Fruit fly (Drosophila melanogaster) whole organism, prepupa: ENCODE results near the gene slp2.

ENCODE experiments used
- CG10669 ChIP-seq: fragments of 200-800 bp; sonication (Bioruptor generic); optimal IDR thresholded peaks from 3 replicates; lab custom pipeline; 2018; ENCODE audit warnings: missing biosample characterization, mild to moderate bottlenecking, missing genetic modification characterization, moderate library complexity
- CG11902 ChIP-seq: fragments of 200-800 bp; sonication (Bioruptor generic); optimal IDR thresholded peaks from 3 replicates; lab custom pipeline; 2016; ENCODE audit warnings: missing biosample characterization, missing genetic modification characterization
- CG15336 ChIP-seq: fragments of 200-800 bp; sonication (Bioruptor generic); IDR thresholded peaks from 2 replicates; pipeline ENCODE4 v1.3.6; 2022; ENCODE audit warnings: missing biosample characterization, missing genetic modification characterization
- CG1621 ChIP-seq: fragments of 200-800 bp; sonication (Bioruptor generic); optimal IDR thresholded peaks from 3 replicates; lab custom pipeline; 2018; ENCODE audit warnings: missing biosample characterization, mild to moderate bottlenecking, missing genetic modification characterization
- CG16779 ChIP-seq: fragments of 200-800 bp; sonication (Bioruptor generic); optimal IDR thresholded peaks from 3 replicates; lab custom pipeline; 2017; ENCODE audit warnings: missing biosample characterization, mild to moderate bottlenecking, missing genetic modification characterization
- CG4318 ChIP-seq: fragments of 200-800 bp; sonication (Bioruptor generic); optimal IDR thresholded peaks from 3 replicates; lab custom pipeline; 2017; ENCODE audit warnings: missing biosample characterization, mild to moderate bottlenecking, missing genetic modification characterization
- CG6276 ChIP-seq: fragments of 200-800 bp; sonication (Bioruptor generic); optimal IDR thresholded peaks from 2 replicates; lab custom pipeline; 2017; ENCODE audit warnings: missing biosample characterization, mild to moderate bottlenecking, missing genetic modification characterization
- CG6792 ChIP-seq: fragments of 200-800 bp; sonication (Bioruptor generic); optimal IDR thresholded peaks from 3 replicates; lab custom pipeline; 2016; ENCODE audit warnings: missing biosample characterization, missing genetic modification characterization
- CG6808 ChIP-seq: fragments of 200-800 bp; sonication (Bioruptor generic); optimal IDR thresholded peaks from 3 replicates; lab custom pipeline; 2017; ENCODE audit warnings: missing biosample characterization, missing genetic modification characterization, mild to moderate bottlenecking, moderate library complexity, missing genetic modification reagents
- CG6854 ChIP-seq: fragments of 200-800 bp; sonication (Bioruptor generic); optimal IDR thresholded peaks from 2 replicates; lab custom pipeline; 2017; ENCODE audit warnings: missing biosample characterization, mild to moderate bottlenecking, missing genetic modification characterization
- CG8119 ChIP-seq: fragments of 200-800 bp; sonication (Bioruptor generic); IDR thresholded peaks from 3 replicates; pipeline ENCODE4 v1.3.6; 2022; ENCODE audit warnings: missing biosample characterization, missing genetic modification characterization
- Eip78C ChIP-seq: fragments of 200-800 bp; sonication (Bioruptor generic); peaks from one replicate; lab custom pipeline; 2016; ENCODE audit warnings: missing biosample characterization, missing genetic modification characterization
- Ets21C ChIP-seq: fragments of 200-800 bp; sonication (Bioruptor generic); optimal IDR thresholded peaks from 3 replicates; lab custom pipeline; 2016; ENCODE audit warnings: missing biosample characterization, missing genetic modification characterization
- Gug ChIP-seq: fragments of 200-800 bp; sonication (Bioruptor generic); IDR thresholded peaks from 2 replicates; pipeline ENCODE4 v1.3.6; 2022; ENCODE audit warnings: missing biosample characterization, missing genetic modification characterization
- Hr39 ChIP-seq: fragments of 200-800 bp; sonication (Bioruptor generic); optimal IDR thresholded peaks from 2 replicates; lab custom pipeline; 2016; ENCODE audit warnings: missing biosample characterization, missing genetic modification characterization
- Hr4 ChIP-seq: fragments of 200-800 bp; sonication (Bioruptor generic); optimal IDR thresholded peaks from 3 replicates; lab custom pipeline; 2016; ENCODE audit warnings: missing biosample characterization, missing genetic modification characterization
- Smox ChIP-seq: fragments of 200-800 bp; sonication (Bioruptor generic); optimal IDR thresholded peaks from 3 replicates; lab custom pipeline; 2016; ENCODE audit warnings: missing biosample characterization, missing genetic modification characterization
- Sox15 ChIP-seq: fragments of 200-800 bp; sonication (Bioruptor generic); optimal IDR thresholded peaks from 3 replicates; lab custom pipeline; 2016; ENCODE audit warnings: missing biosample characterization, missing genetic modification characterization
- dac ChIP-seq: fragments of 200-800 bp; sonication (Bioruptor generic); optimal IDR thresholded peaks from 2 replicates; lab custom pipeline; 2017; ENCODE audit warnings: missing biosample characterization, mild to moderate bottlenecking, missing genetic modification characterization
- dsx ChIP-seq: fragments of 200-800 bp; optimal IDR thresholded peaks from 3 replicates; lab custom pipeline; 2019; ENCODE audit warnings: missing biosample characterization, mild to moderate bottlenecking, missing genetic modification characterization, moderate library complexity; ENCODE audit not compliant: poor library complexity, severe bottlenecking
- eg ChIP-seq: fragments of 200-800 bp; sonication (Bioruptor generic); IDR thresholded peaks from 3 replicates; pipeline ENCODE4 v1.3.6; 2022; ENCODE audit warnings: missing biosample characterization, missing genetic modification characterization
- fd85E ChIP-seq: fragments of 200-800 bp; sonication (Bioruptor generic); optimal IDR thresholded peaks from 3 replicates; lab custom pipeline; 2016; ENCODE audit warnings: missing biosample characterization, missing genetic modification characterization
- fkh ChIP-seq: fragments of 200-800 bp; sonication (Bioruptor generic); optimal IDR thresholded peaks from 3 replicates; lab custom pipeline; 2017; ENCODE audit warnings: missing biosample characterization, mild to moderate bottlenecking, missing genetic modification characterization, moderate library complexity
- lz ChIP-seq: fragments of 200-800 bp; sonication (Bioruptor generic); optimal IDR thresholded peaks from 3 replicates; lab custom pipeline; 2016; ENCODE audit warnings: missing biosample characterization, missing genetic modification characterization
- net ChIP-seq: fragments of 200-800 bp; sonication (Bioruptor generic); optimal IDR thresholded peaks from 3 replicates; lab custom pipeline; 2016; ENCODE audit warnings: missing biosample characterization, missing genetic modification characterization
- ss ChIP-seq, 2 experiments: fragments of 200-800 bp; sonication (Bioruptor generic); optimal IDR thresholded peaks; 2 replicates in 1 of 2; 3 replicates in 1 of 2; lab custom pipeline; 2017 to 2018; ENCODE audit warnings: mild to moderate bottlenecking in 2 of 2, missing biosample characterization in 2 of 2, missing genetic modification characterization in 2 of 2, moderate library complexity in 1 of 2
- vri ChIP-seq: fragments of 200-800 bp; sonication (Bioruptor generic); optimal IDR thresholded peaks from 3 replicates; lab custom pipeline; 2016; ENCODE audit warnings: missing biosample characterization, mild to moderate bottlenecking, missing genetic modification characterization

Gene slp2

DNA sequence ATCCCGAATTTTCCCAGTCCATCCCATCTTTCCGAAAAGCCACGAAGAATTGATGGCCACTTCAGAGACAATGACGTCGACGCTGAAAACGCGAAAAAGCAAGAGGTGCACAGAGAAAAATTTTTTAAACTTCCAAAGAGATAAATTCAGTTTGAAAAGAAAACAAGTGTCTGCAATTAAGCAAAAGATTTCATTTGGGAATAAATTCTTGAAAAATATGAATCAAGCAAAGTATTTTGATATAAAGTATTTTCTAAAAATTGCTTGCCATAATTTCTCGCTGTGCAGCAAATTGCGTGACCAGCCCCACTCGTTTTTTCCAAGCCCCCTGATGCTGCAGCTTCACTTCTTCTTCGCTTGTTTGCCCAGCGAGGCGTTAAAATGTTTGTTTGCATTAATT is 45.5 kb downstream of the slp2 start (continued):
- peak; percentile 72 for TF ChIP-seq Hr39
- TF ChIP-seq lz (GFP tag; lab: Kevin White, UChicago): peak; percentile 67
- TF ChIP-seq CG11902 (GFP tag; lab: Kevin White, UChicago): peak; percentile 28
- peak; percentile 78 for TF ChIP-seq dac (GFP tag; lab: Kevin White, UChicago)
- TF ChIP-seq CG6276: peak; percentile 60
- no peak for TF ChIP-seq CG16779 (tag; lab: Kevin White, UChicago)
- peak; percentile 40 for TF ChIP-seq vri (GFP tag; lab: Kevin White, UChicago)
- TF ChIP-seq fd85E (GFP tag; lab: Kevin White, UChicago): no peak
- peak; percentile 21 for TF ChIP-seq Sox15 (GFP tag; lab: Kevin White, UChicago)
- peak; percentile 58 for TF ChIP-seq Ets21C (GFP tag; lab: Kevin White, UChicago)
- peak; percentile 31 for TF ChIP-seq CG1621 (tag; lab: Kevin White, UChicago)
- TF ChIP-seq Gug: peak; percentile 73

DNA sequence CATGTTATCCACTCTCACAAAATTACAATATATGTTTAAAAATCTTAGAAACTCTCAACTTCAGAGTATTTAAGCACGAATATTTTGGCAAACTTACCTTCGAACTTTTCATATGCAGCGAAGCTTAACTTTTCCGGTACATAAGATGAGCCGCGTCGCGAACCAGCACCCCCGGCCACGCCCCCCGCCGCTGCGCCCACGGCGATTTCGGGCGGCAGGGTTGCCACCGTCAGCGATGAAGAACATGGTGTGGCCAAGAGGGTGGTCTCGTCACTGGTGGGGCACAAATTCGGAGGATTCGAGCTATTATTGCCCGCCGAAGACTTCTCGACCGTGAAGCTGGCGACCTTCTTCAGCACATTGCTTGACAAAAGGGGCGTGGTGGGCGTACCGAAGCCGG is 47.3 kb downstream of the slp2 start:
- no peak for TF ChIP-seq CG16779 (tag; lab: Kevin White, UChicago)
- no peak for TF ChIP-seq CG6854 (GFP tag; lab: Kevin White, UChicago)
- no peak for TF ChIP-seq CG15336
- TF ChIP-seq Sox15 (GFP tag; lab: Kevin White, UChicago): no peak
- TF ChIP-seq CG6808: no peak
- no peak for TF ChIP-seq CG4318
- TF ChIP-seq Hr4: no peak
- TF ChIP-seq ss (GFP tag; optimal IDR thresholded peaks at IDR 0.05; lab: Kevin White, UChicago): no peak
- no peak for TF ChIP-seq net
- TF ChIP-seq CG6792 (GFP tag; lab: Kevin White, UChicago): no peak
- TF ChIP-seq Smox (GFP tag; lab: Kevin White, UChicago): no peak

DNA sequence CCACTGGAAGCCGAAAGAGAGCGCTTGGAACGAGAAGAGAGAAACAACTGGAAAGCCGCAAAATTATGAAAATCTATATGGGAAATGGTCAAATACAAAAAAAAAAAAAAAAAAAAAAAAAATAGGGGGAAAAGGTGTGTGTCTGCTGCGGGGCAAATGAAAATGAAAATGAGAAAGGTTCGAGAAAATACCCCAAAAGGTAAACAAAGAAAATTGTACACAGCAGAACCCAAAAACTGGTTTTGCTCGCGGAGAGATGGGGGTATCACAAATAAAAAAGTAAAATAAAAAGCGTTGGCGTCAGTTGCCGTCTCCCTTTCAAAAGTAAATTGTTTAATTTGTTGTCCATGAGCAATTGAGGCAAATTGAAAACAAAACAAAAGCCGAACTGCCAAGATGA is 51.5 kb downstream of the slp2 start:
- TF ChIP-seq Eip78C (GFP tag; lab: Kevin White, UChicago) (peak; percentile 19), eg (GFP tag; lab: Robert Waterston, UW) (peak; percentile 49; the same call in 1 of the 3 replicates), CG10669 (GFP tag; lab: Kevin White, UChicago) (no peak), fkh (GFP tag; lab: Kevin White, UChicago) (peak; percentile 61), CG8119 (GFP tag; lab: Robert Waterston, UW) (peak; percentile 48; the same call in 1 of the 3 replicates), dsx (GFP tag; lab: Kevin White, UChicago) (no peak)
